Worm (Caenorhabditis elegans) whole organism, L1 larva: ENCODE results near the gene gop-1.
A peak's percentile ranks its signal among the peaks of the same experiment; 100 is the strongest.

ENCODE experiments used
- C04F5.9 ChIP-seq: sonication (generic microtip); optimal IDR thresholded peaks from 2 replicates; lab custom pipeline; 2016; ENCODE audit warnings: missing genetic modification characterization, missing compliant biosample characterization
- C16A3.4 ChIP-seq: fragments of 150-350 bp; optimal IDR thresholded peaks from 2 replicates; lab custom pipeline; 2014; ENCODE audit warnings: missing biosample characterization, missing genetic modification characterization
- C34B4.2 ChIP-seq: sonication (generic microtip); optimal IDR thresholded peaks from 2 replicates; lab custom pipeline; 2017; ENCODE audit warnings: mild to moderate bottlenecking, missing genetic modification characterization, missing compliant biosample characterization
- Y116A8C.19 ChIP-seq: sonication (generic microtip); optimal IDR thresholded peaks from 2 replicates; lab custom pipeline; 2016; ENCODE audit warnings: missing compliant biosample characterization, missing genetic modification characterization, borderline replicate concordance
- alr-1 ChIP-seq: fragments of 200-800 bp; sonication (Bioruptor generic); optimal IDR thresholded peaks from 2 replicates; lab custom pipeline; 2018; ENCODE audit warnings: borderline replicate concordance, mild to moderate bottlenecking, missing genetic modification characterization, missing compliant biosample characterization
- ceh-82 ChIP-seq, 3 experiments: fragments of 150-350 bp in 1 of 3; sonication (generic microtip) in 2 of 3; optimal IDR thresholded peaks; 2 replicates each; lab custom pipeline; 2014 to 2017; ENCODE audit warnings: missing biosample characterization in 3 of 3, missing genetic modification characterization in 3 of 3
- ceh-90 ChIP-seq: sonication (generic microtip); optimal IDR thresholded peaks from 2 replicates; lab custom pipeline; 2016; ENCODE audit warnings: missing genetic modification characterization, missing compliant biosample characterization
- ces-1 ChIP-seq: fragments of 150-350 bp; optimal IDR thresholded peaks from 2 replicates; lab custom pipeline; 2014; ENCODE audit warnings: missing biosample characterization, missing genetic modification reagents, missing genetic modification characterization
- dpl-1 ChIP-seq, 3 experiments: fragments of 150-350 bp in 2 of 3; sonication (generic microtip) in 1 of 3; optimal IDR thresholded peaks; 2 replicates each; lab custom pipeline; 2014 to 2017; ENCODE audit warnings: missing biosample characterization in 3 of 3, missing genetic modification characterization in 3 of 3, missing genetic modification reagents in 3 of 3
- dsc-1 ChIP-seq: sonication (generic microtip); optimal IDR thresholded peaks from 2 replicates; lab custom pipeline; 2016; ENCODE audit warnings: mild to moderate bottlenecking, missing genetic modification characterization, missing compliant biosample characterization
- efl-1 ChIP-seq, 4 experiments: fragments of 150-350 bp; optimal IDR thresholded peaks in 3 of 4; peaks in 1 of 4; 1 replicate in 1 of 4; 2 replicates in 3 of 4; lab custom pipeline; 2014; ENCODE audit warnings: missing biosample characterization in 2 of 4, missing genetic modification characterization in 2 of 4, missing genetic modification reagents in 2 of 4
- efl-3 ChIP-seq: fragments of 200-800 bp; sonication (Bioruptor generic); optimal IDR thresholded peaks from 2 replicates; lab custom pipeline; 2018; ENCODE audit warnings: mild to moderate bottlenecking, missing genetic modification characterization, missing compliant biosample characterization
- egl-13 ChIP-seq: sonication (generic microtip); optimal IDR thresholded peaks from 2 replicates; lab custom pipeline; 2016; ENCODE audit warnings: missing genotype, missing genetic modification reagents, missing genetic modification characterization, missing compliant biosample characterization
- elt-2 ChIP-seq: sonication (generic microtip); optimal IDR thresholded peaks from 2 replicates; lab custom pipeline; 2016; ENCODE audit warnings: missing genetic modification characterization, mild to moderate bottlenecking, inconsistent platforms, missing compliant biosample characterization, missing genetic modification reagents
- fkh-10 ChIP-seq: sonication (generic microtip); optimal IDR thresholded peaks from 2 replicates; lab custom pipeline; 2017; ENCODE audit warnings: missing biosample characterization, missing genetic modification reagents, missing genetic modification characterization
- fkh-4 ChIP-seq: sonication (generic microtip); optimal IDR thresholded peaks from 2 replicates; lab custom pipeline; 2016; ENCODE audit warnings: missing compliant biosample characterization, missing genetic modification characterization, borderline replicate concordance
- grh-1 ChIP-seq: fragments of 200-800 bp; sonication (Bioruptor generic); IDR thresholded peaks from 2 replicates; pipeline ENCODE4 v1.3.6; 2022; ENCODE audit warnings: missing genetic modification reagents, missing genetic modification characterization, missing compliant biosample characterization
- hlh-4 ChIP-seq: sonication (generic microtip); optimal IDR thresholded peaks from 2 replicates; lab custom pipeline; 2016; ENCODE audit warnings: mild to moderate bottlenecking, missing genetic modification characterization, missing compliant biosample characterization
- irx-1 ChIP-seq: sonication (generic microtip); optimal IDR thresholded peaks from 2 replicates; lab custom pipeline; 2016; ENCODE audit warnings: missing genetic modification characterization, missing compliant biosample characterization
- isw-1 ChIP-seq: fragments of 200-800 bp; sonication (Bioruptor generic); IDR thresholded peaks from 2 replicates; pipeline ENCODE4 v1.3.6; 2022; ENCODE audit warnings: missing genetic modification characterization, missing compliant biosample characterization
- lin-13 ChIP-seq: fragments of 150-350 bp; optimal IDR thresholded peaks from 2 replicates; lab custom pipeline; 2014; ENCODE audit warnings: missing biosample characterization, missing genetic modification reagents, missing genetic modification characterization
- lin-39 ChIP-seq: fragments of 150-350 bp; optimal IDR thresholded peaks from 2 replicates; lab custom pipeline; 2014; ENCODE audit warnings: missing biosample characterization, missing genetic modification reagents, missing genetic modification characterization
- lir-3 ChIP-seq: sonication (generic microtip); optimal IDR thresholded peaks from 2 replicates; lab custom pipeline; 2016; ENCODE audit warnings: mild to moderate bottlenecking, missing genetic modification characterization, moderate library complexity, missing compliant biosample characterization; ENCODE audit not compliant: poor library complexity
- lsy-2 ChIP-seq, 2 experiments: fragments of 150-350 bp; optimal IDR thresholded peaks; 2 replicates each; lab custom pipeline; 2014; ENCODE audit warnings: missing biosample characterization in 2 of 2, missing genetic modification characterization in 2 of 2
- mab-9 ChIP-seq: fragments of 200-800 bp; sonication (Bioruptor generic); IDR thresholded peaks from 2 replicates; pipeline ENCODE4 v1.3.6; 2022; ENCODE audit warnings: missing genetic modification reagents, missing genetic modification characterization, missing compliant biosample characterization
- mdl-1 ChIP-seq, 2 experiments: fragments of 150-350 bp; optimal IDR thresholded peaks; 2 replicates each; lab custom pipeline; 2014 to 2017; ENCODE audit warnings: missing biosample characterization in 2 of 2, missing genetic modification characterization in 2 of 2, inconsistent platforms in 1 of 2
- nhr-47 ChIP-seq: sonication (generic microtip); optimal IDR thresholded peaks from 2 replicates; lab custom pipeline; 2016; ENCODE audit warnings: mild to moderate bottlenecking, missing genetic modification characterization, moderate library complexity, missing compliant biosample characterization
- nhr-71 ChIP-seq: sonication (generic microtip); optimal IDR thresholded peaks from 2 replicates; lab custom pipeline; 2016; ENCODE audit warnings: mild to moderate bottlenecking, missing genetic modification characterization, moderate library complexity, missing compliant biosample characterization
- nhr-76 ChIP-seq: sonication (generic microtip); optimal IDR thresholded peaks from 2 replicates; lab custom pipeline; 2017; ENCODE audit warnings: missing biosample characterization, missing genetic modification characterization
- nhr-77 ChIP-seq: fragments of 150-350 bp; optimal IDR thresholded peaks from 2 replicates; lab custom pipeline; 2014; ENCODE audit warnings: missing biosample characterization, missing genetic modification characterization
- nhr-84 ChIP-seq: sonication (generic microtip); optimal IDR thresholded peaks from 2 replicates; lab custom pipeline; 2017; ENCODE audit warnings: missing biosample characterization, missing genetic modification characterization
- nhr-85 ChIP-seq: sonication (generic microtip); peaks from one replicate; lab custom pipeline; 2016; ENCODE audit warnings: missing genetic modification characterization, inconsistent platforms, missing compliant biosample characterization
- pag-3 ChIP-seq: sonication (generic microtip); optimal IDR thresholded peaks from 2 replicates; lab custom pipeline; 2017; ENCODE audit warnings: missing genetic modification characterization, mild to moderate bottlenecking, missing compliant biosample characterization, antibody characterized with exemption, borderline replicate concordance; ENCODE audit not compliant: insufficient read depth
- pqm-1 ChIP-seq: sonication (generic microtip); optimal IDR thresholded peaks from 3 replicates; lab custom pipeline; 2017; ENCODE audit warnings: missing biosample characterization, missing genetic modification characterization
- snpc-4 ChIP-seq: fragments of 150-350 bp; optimal IDR thresholded peaks from 2 replicates; lab custom pipeline; 2014; ENCODE audit warnings: missing biosample characterization, missing genetic modification characterization
- snu-23 ChIP-seq: sonication (generic microtip); optimal IDR thresholded peaks from 2 replicates; lab custom pipeline; 2016; ENCODE audit warnings: missing genetic modification characterization, missing compliant biosample characterization
- sox-4 ChIP-seq: sonication (generic microtip); optimal IDR thresholded peaks from 2 replicates; lab custom pipeline; 2016; ENCODE audit warnings: missing genetic modification characterization, missing compliant biosample characterization
- sptf-1 ChIP-seq: fragments of 150-350 bp; optimal IDR thresholded peaks from 2 replicates; lab custom pipeline; 2014; ENCODE audit warnings: missing biosample characterization, missing genetic modification characterization
- swsn-7 ChIP-seq: sonication (generic microtip); optimal IDR thresholded peaks from 2 replicates; lab custom pipeline; 2016; ENCODE audit warnings: missing genetic modification characterization, missing compliant biosample characterization
- tbx-2 ChIP-seq: sonication (generic microtip); optimal IDR thresholded peaks from 2 replicates; lab custom pipeline; 2016; ENCODE audit warnings: missing genetic modification characterization, missing compliant biosample characterization
- tlp-1 ChIP-seq: fragments of 150-350 bp; optimal IDR thresholded peaks from 2 replicates; lab custom pipeline; 2014; ENCODE audit warnings: missing biosample characterization, missing genetic modification characterization
- unc-86 ChIP-seq: sonication (generic microtip); optimal IDR thresholded peaks from 2 replicates; lab custom pipeline; 2016; ENCODE audit warnings: missing genetic modification characterization, missing compliant biosample characterization
- unc-98 ChIP-seq: fragments of 200-800 bp; sonication (Bioruptor generic); IDR thresholded peaks from 2 replicates; pipeline ENCODE4 v1.3.6; 2022; ENCODE audit warnings: missing genetic modification characterization, missing compliant biosample characterization
- vab-15 ChIP-seq: sonication (generic microtip); optimal IDR thresholded peaks from 2 replicates; lab custom pipeline; 2017; ENCODE audit warnings: missing genotype, mild to moderate bottlenecking, missing genetic modification characterization, missing compliant biosample characterization
- xbp-1 ChIP-seq: sonication (generic microtip); optimal IDR thresholded peaks from 2 replicates; lab custom pipeline; 2016; ENCODE audit warnings: missing genetic modification characterization, missing compliant biosample characterization
- zag-1 ChIP-seq: fragments of 150-350 bp; optimal IDR thresholded peaks from 2 replicates; lab custom pipeline; 2014; ENCODE audit warnings: missing biosample characterization, missing genetic modification characterization
- ztf-11 ChIP-seq, 2 experiments: sonication (generic microtip); optimal IDR thresholded peaks; 2 replicates each; lab custom pipeline; 2016 to 2017; ENCODE audit warnings: missing genetic modification characterization in 2 of 2, missing biosample characterization in 1 of 2, missing compliant biosample characterization in 1 of 2
- ztf-4 ChIP-seq: fragments of 150-350 bp; optimal IDR thresholded peaks from 2 replicates; lab custom pipeline; 2014; ENCODE audit warnings: missing biosample characterization, missing genetic modification characterization

Gene gop-1

DNA sequence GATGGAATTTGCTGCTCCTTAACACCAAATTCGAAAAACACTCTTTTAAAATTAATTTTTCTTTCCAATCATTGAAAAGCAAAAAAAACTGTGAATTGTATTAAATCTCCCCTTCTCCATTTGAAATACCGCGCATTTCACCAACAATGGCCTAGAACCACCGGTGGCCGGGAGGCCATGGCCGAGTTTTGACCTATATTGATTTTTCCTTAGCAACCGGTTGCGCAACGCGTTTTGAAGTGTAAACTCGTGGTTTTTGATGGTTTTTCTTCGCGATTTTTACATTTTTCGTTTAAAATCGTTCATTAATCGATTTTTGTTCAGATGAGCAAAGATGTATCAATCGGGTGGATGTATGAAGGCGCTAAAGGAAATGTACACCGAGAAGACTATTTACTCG, 54.0 kb downstream of the gop-1 start, which contains the start of gene mog-3 (continued):
- TF ChIP-seq snpc-4 (tag; lab: Kevin White, UChicago) = peak; percentile 21
- TF ChIP-seq ztf-4 (tag; lab: Kevin White, UChicago) = peak; percentile 23
- TF ChIP-seq nhr-47 = peak; percentile 83
- TF ChIP-seq Y116A8C.19 = peak; percentile 30
- peak; percentile 82 for TF ChIP-seq fkh-4 (tag; lab: Kevin White, UChicago)
- peak; percentile 69 for TF ChIP-seq xbp-1 (tag; lab: Kevin White, UChicago)
- no peak for TF ChIP-seq nhr-76 (tag; lab: Kevin White, UChicago)
- TF ChIP-seq C04F5.9 (tag; lab: Kevin White, UChicago) = peak; percentile 66
- TF ChIP-seq pag-3 (tag; lab: Kevin White, UChicago) = peak; percentile 55
- no peak for TF ChIP-seq sptf-1 (tag; lab: Kevin White, UChicago)
- TF ChIP-seq nhr-71 (tag; lab: Kevin White, UChicago) = peak; percentile 83
- no peak for TF ChIP-seq alr-1
- TF ChIP-seq ceh-90 (tag; lab: Kevin White, UChicago) = peak; percentile 90
- TF ChIP-seq sox-4 = peak; percentile 69
- peak; percentile 85 for TF ChIP-seq nhr-85 (tag; lab: Kevin White, UChicago)
- TF ChIP-seq ceh-82 (tag; optimal IDR thresholded peaks at IDR 0.05; lab: Kevin White, UChicago) = peak; percentile 11 to 66 (median 11)
- no peak for TF ChIP-seq ces-1 (GFP tag; lab: Kevin White, UChicago)
- peak in 1 of 2 experiments; percentile 80 for TF ChIP-seq ztf-11 (tag; optimal IDR thresholded peaks at IDR 0.05; lab: Kevin White, UChicago)
- no peak for TF ChIP-seq grh-1 (GFP tag; lab: Robert Waterston, UW)
- TF ChIP-seq efl-1 (optimal IDR thresholded peaks at IDR 0.05; lab: Kevin White, UChicago) = peak; percentile 61 to 94
- peak; percentile 93 to 99 for TF ChIP-seq efl-1 (GFP tag; optimal IDR thresholded peaks at IDR 0.05 in 1 of 2; lab: Kevin White, UChicago)
- TF ChIP-seq zag-1 = no peak
- TF ChIP-seq isw-1 (GFP tag; lab: Robert Waterston, UW) = peak; percentile 65
- TF ChIP-seq efl-3 = peak; percentile 49
- TF ChIP-seq lin-13 (GFP tag; lab: Kevin White, UChicago) = peak; percentile 29
- TF ChIP-seq C34B4.2 (tag; lab: Kevin White, UChicago) = no peak
- peak; percentile 71 for TF ChIP-seq dsc-1 (tag; lab: Kevin White, UChicago)
- TF ChIP-seq lin-39 (tag; lab: Kevin White, UChicago) = peak; percentile 27
- TF ChIP-seq unc-86 (tag; lab: Kevin White, UChicago) = peak; percentile 67
- peak; percentile 90 for TF ChIP-seq lir-3
- peak; percentile 88 to 93 (median 93) for TF ChIP-seq dpl-1 (GFP tag; optimal IDR thresholded peaks at IDR 0.05; lab: Kevin White, UChicago)
- TF ChIP-seq vab-15 = peak; percentile 55
- no peak for TF ChIP-seq nhr-77 (tag; lab: Kevin White, UChicago)
- TF ChIP-seq elt-2 = peak; percentile 17
- peak; percentile 65 for TF ChIP-seq swsn-7 (tag; lab: Kevin White, UChicago)
- TF ChIP-seq C16A3.4 = peak; percentile 40
- TF ChIP-seq snu-23 = peak; percentile 73
- no peak for TF ChIP-seq pqm-1 (tag; lab: Kevin White, UChicago)
- TF ChIP-seq mdl-1 (tag; optimal IDR thresholded peaks at IDR 0.05; lab: Kevin White, UChicago) = peak in 1 of 2 experiments; percentile 32
- peak; percentile 62 to 82 for TF ChIP-seq lsy-2 (tag; optimal IDR thresholded peaks at IDR 0.05; lab: Kevin White, UChicago)
- no peak for TF ChIP-seq hlh-4 (tag; lab: Kevin White, UChicago)
- no peak for TF ChIP-seq tlp-1 (tag; lab: Kevin White, UChicago)
- TF ChIP-seq mab-9 (GFP tag; lab: Robert Waterston, UW) = no peak
- TF ChIP-seq tbx-2 (tag; lab: Kevin White, UChicago) = peak; percentile 84
- TF ChIP-seq unc-98 = peak; percentile 66; the same call in 1 of the 2 replicates
- TF ChIP-seq irx-1 = peak; percentile 72
- no peak for TF ChIP-seq nhr-84
- TF ChIP-seq egl-13 = peak; percentile 74
- no peak for TF ChIP-seq fkh-10
- TF ChIP-seq, all 84 proteins: peak for 46
